In genomic region chr2L:7534917-7535316, dm6 we compare ENCODE assay signal across 6 fruit fly cellular contexts.
TF ChIP-seq lines count a peak whose summit lies in the region.

No protein-coding gene starts in this region.

- peak; percentile 98 to 99 for TF ChIP-seq CTCF in S2 (optimal IDR thresholded peaks at IDR 0.05; lab: Kevin White, UChicago)
- TF ChIP-seq CTCF in whole organism, embryonic (GFP tag; optimal IDR thresholded peaks at IDR 0.05; lab: Kevin White, UChicago): peak; percentile 100

TF ChIP-seq in whole organism, adult, 20 proteins besides CTCF, POLR2A, EP300 and RAD21 (continues in another document):
- TF ChIP-seq Clk (GFP tag; optimal IDR thresholded peaks at IDR 0.05; lab: Kevin White, UChicago) (no peak), Crg-1 (GFP tag; optimal IDR thresholded peaks at IDR 0.05; lab: Kevin White, UChicago) (peak; percentile 81), CG7045 (GFP tag; optimal IDR thresholded peaks at IDR 0.05; lab: Kevin White, UChicago) (peak; percentile 65), CG14711 (tag; optimal IDR thresholded peaks at IDR 0.05; lab: Kevin White, UChicago) (peak; percentile 35), CG33017 (tag; optimal IDR thresholded peaks at IDR 0.05; lab: Kevin White, UChicago) (no peak), toe (GFP tag; optimal IDR thresholded peaks at IDR 0.05; lab: Kevin White, UChicago) (peak; percentile 78), bab1 (GFP tag; optimal IDR thresholded peaks at IDR 0.05; lab: Kevin White, UChicago) (peak; percentile 83), Mnt (GFP tag; optimal IDR thresholded peaks at IDR 0.05; lab: Kevin White, UChicago) (peak; percentile 72), ovo (GFP tag; optimal IDR thresholded peaks at IDR 0.05; lab: Kevin White, UChicago) (peak; percentile 68), CG7101 (tag; optimal IDR thresholded peaks at IDR 0.05; lab: Kevin White, UChicago) (peak; percentile 82), cnc (optimal IDR thresholded peaks at IDR 0.05; lab: Kevin White, UChicago) (no peak), CG12768 (GFP tag; optimal IDR thresholded peaks at IDR 0.05; lab: Kevin White, UChicago) (no peak), pad (GFP tag; optimal IDR thresholded peaks at IDR 0.05; lab: Kevin White, UChicago) (peak; percentile 69), CG5204 (GFP tag; optimal IDR thresholded peaks at IDR 0.05; lab: Kevin White, UChicago) (peak; percentile 58), kay (GFP tag; lab: Kevin White, UChicago; ENCODE audit: borderline replicate concordance) (no peak), CG1620 (GFP tag; optimal IDR thresholded peaks at IDR 0.05; lab: Kevin White, UChicago) (peak; percentile 94), Hr96 (GFP tag; optimal IDR thresholded peaks at IDR 0.05; lab: Kevin White, UChicago) (peak; percentile 78), cic (GFP tag; optimal IDR thresholded peaks at IDR 0.05; lab: Kevin White, UChicago) (no peak)

TF ChIP-seq in whole organism, embryonic, 481 proteins besides CTCF, POLR2A, EP300 and RAD21 (continues in another document):
- peak; percentile 74 for TF ChIP-seq CG10209 (GFP tag; optimal IDR thresholded peaks at IDR 0.05; lab: Kevin White, UChicago)
- no peak for TF ChIP-seq Sin3A (optimal IDR thresholded peaks at IDR 0.05; lab: Kevin White, UChicago)
- peak; percentile 81 for TF ChIP-seq Rx (GFP tag; IDR thresholded peaks at IDR 0.05; lab: Robert Waterston, UW)
- TF ChIP-seq Sry-β (GFP tag; optimal IDR thresholded peaks at IDR 0.05; lab: Kevin White, UChicago): no peak
- peak; percentile 56 for TF ChIP-seq HLH3B (GFP tag; IDR thresholded peaks at IDR 0.05; lab: Robert Waterston, UW)
- peak; percentile 58; the same call in 2 of the 3 replicates for TF ChIP-seq croc (GFP tag; conservative IDR thresholded peaks at IDR 0.05; lab: Robert Waterston, UW)
- peak; percentile 20 for TF ChIP-seq pum (GFP tag; optimal IDR thresholded peaks at IDR 0.05; lab: Kevin White, UChicago)
- TF ChIP-seq Stat92E (GFP tag; optimal IDR thresholded peaks at IDR 0.05; lab: Kevin White, UChicago): peak in 1 of 3 experiments; percentile 22
- TF ChIP-seq prd (optimal IDR thresholded peaks at IDR 0.05; lab: Kevin White, UChicago): no peak
- TF ChIP-seq prd (GFP tag; IDR thresholded peaks at IDR 0.05; lab: Robert Waterston, UW): peak; percentile 83
- TF ChIP-seq CG6254 (GFP tag; optimal IDR thresholded peaks at IDR 0.05; lab: Kevin White, UChicago): no peak
- TF ChIP-seq CG8359 (GFP tag; optimal IDR thresholded peaks at IDR 0.05; lab: Kevin White, UChicago; ENCODE audit: borderline replicate concordance): peak; percentile 23
- peak; percentile 70 for TF ChIP-seq pnt (GFP tag; optimal IDR thresholded peaks at IDR 0.05; lab: Kevin White, UChicago)
- no peak for TF ChIP-seq D19B (GFP tag; optimal IDR thresholded peaks at IDR 0.05; lab: Kevin White, UChicago)
- peak; percentile 75 for TF ChIP-seq CG13123 (GFP tag; optimal IDR thresholded peaks at IDR 0.05; lab: Kevin White, UChicago)
- peak; percentile 80 for TF ChIP-seq Mes4 (GFP tag; optimal IDR thresholded peaks at IDR 0.05; lab: Kevin White, UChicago)
- TF ChIP-seq chinmo (GFP tag; IDR thresholded peaks at IDR 0.05; lab: Robert Waterston, UW; ENCODE audit: partially characterized antibody): peak; percentile 71; the same call in 3 of the 4 replicates
- peak; percentile 69 for TF ChIP-seq dm (GFP tag; optimal IDR thresholded peaks at IDR 0.05; lab: Kevin White, UChicago)

TF ChIP-seq in whole organism, prepupa, 60 proteins besides CTCF, POLR2A, EP300 and RAD21 (continues in another document):
- TF ChIP-seq lz (GFP tag; optimal IDR thresholded peaks at IDR 0.05; lab: Kevin White, UChicago): peak; percentile 89
- TF ChIP-seq vri (GFP tag; optimal IDR thresholded peaks at IDR 0.05; lab: Kevin White, UChicago): peak; percentile 51
- TF ChIP-seq CG9139 (GFP tag; optimal IDR thresholded peaks at IDR 0.05; lab: Kevin White, UChicago): peak; percentile 25
- peak; percentile 85 for TF ChIP-seq Hr39 (GFP tag; optimal IDR thresholded peaks at IDR 0.05; lab: Kevin White, UChicago)
- TF ChIP-seq net (GFP tag; optimal IDR thresholded peaks at IDR 0.05; lab: Kevin White, UChicago): peak; percentile 70
- TF ChIP-seq CG3919 (GFP tag; optimal IDR thresholded peaks at IDR 0.05; lab: Kevin White, UChicago): peak; percentile 83
- peak; percentile 37 for TF ChIP-seq CG32006 (GFP tag; optimal IDR thresholded peaks at IDR 0.05; lab: Kevin White, UChicago)
- peak; percentile 52 for TF ChIP-seq Ets21C (GFP tag; optimal IDR thresholded peaks at IDR 0.05; lab: Kevin White, UChicago)
- no peak for TF ChIP-seq fd85E (GFP tag; optimal IDR thresholded peaks at IDR 0.05; lab: Kevin White, UChicago)
- peak; percentile 86 for TF ChIP-seq esn (GFP tag; optimal IDR thresholded peaks at IDR 0.05; lab: Kevin White, UChicago)
- no peak for TF ChIP-seq Lpt (GFP tag; optimal IDR thresholded peaks at IDR 0.05; lab: Kevin White, UChicago)
- TF ChIP-seq CG8119 (GFP tag; IDR thresholded peaks at IDR 0.05; lab: Robert Waterston, UW): 0 out of 3 replicates have a peak, but pooled peaks have one; percentile 32
- peak; percentile 80 for TF ChIP-seq CG6163 (GFP tag; IDR thresholded peaks at IDR 0.05; lab: Robert Waterston, UW)
- peak; percentile 60 for TF ChIP-seq acj6 (GFP tag; optimal IDR thresholded peaks at IDR 0.05; lab: Kevin White, UChicago)
- TF ChIP-seq Eip78C (GFP tag; lab: Kevin White, UChicago): peak; percentile 83
- 0 out of 2 replicates have a peak, but pooled peaks have one; percentile 15 for TF ChIP-seq CG15336 (GFP tag; IDR thresholded peaks at IDR 0.05; lab: Robert Waterston, UW)
- TF ChIP-seq Sox15 (GFP tag; optimal IDR thresholded peaks at IDR 0.05; lab: Kevin White, UChicago): peak; percentile 42
- TF ChIP-seq Sox102F (GFP tag; optimal IDR thresholded peaks at IDR 0.05; lab: Kevin White, UChicago): peak; percentile 52
- TF ChIP-seq Hr4 (GFP tag; optimal IDR thresholded peaks at IDR 0.05; lab: Kevin White, UChicago): peak; percentile 46

TF ChIP-seq in whole organism, pupa, 21 proteins besides CTCF, POLR2A, EP300 and RAD21:
- TF ChIP-seq CG17806 (tag; optimal IDR thresholded peaks at IDR 0.05; lab: Kevin White, UChicago) (peak; percentile 44), CG8301 (tag; optimal IDR thresholded peaks at IDR 0.05; lab: Kevin White, UChicago) (peak; percentile 1), Ets98B (GFP tag; IDR thresholded peaks at IDR 0.05; lab: Robert Waterston, UW) (peak; percentile 71), Snoo (tag; optimal IDR thresholded peaks at IDR 0.05; lab: Kevin White, UChicago) (peak; percentile 76), CG15710 (tag; optimal IDR thresholded peaks at IDR 0.05; lab: Kevin White, UChicago) (peak; percentile 58), rn (GFP tag; IDR thresholded peaks at IDR 0.05; lab: Robert Waterston, UW) (peak; percentile 73), Pif1A (GFP tag; optimal IDR thresholded peaks at IDR 0.05; lab: Kevin White, UChicago) (peak; percentile 5), CG8159 (tag; optimal IDR thresholded peaks at IDR 0.05; lab: Kevin White, UChicago) (peak; percentile 53), gl (tag; optimal IDR thresholded peaks at IDR 0.05; lab: Kevin White, UChicago) (peak; percentile 54), CG9948 (tag; optimal IDR thresholded peaks at IDR 0.05; lab: Kevin White, UChicago) (peak; percentile 14), CG13204 (GFP tag; optimal IDR thresholded peaks at IDR 0.05; lab: Kevin White, UChicago) (no peak), D1 (tag; optimal IDR thresholded peaks at IDR 0.05; lab: Kevin White, UChicago) (no peak), CG10348 (GFP tag; IDR thresholded peaks at IDR 0.05; lab: Robert Waterston, UW) (no peak), CG34367 (tag; optimal IDR thresholded peaks at IDR 0.05; lab: Kevin White, UChicago) (peak; percentile 58), CG4496 (GFP tag; IDR thresholded peaks at IDR 0.05; lab: Robert Waterston, UW) (peak; percentile 91), EcR (GFP tag; optimal IDR thresholded peaks at IDR 0.05; lab: Kevin White, UChicago) (no peak), CG12605 (GFP tag; IDR thresholded peaks at IDR 0.05; lab: Robert Waterston, UW) (no peak), Pif1B (GFP tag; optimal IDR thresholded peaks at IDR 0.05; lab: Kevin White, UChicago) (peak; percentile 32), fd96Ca (GFP tag; IDR thresholded peaks at IDR 0.05; lab: Robert Waterston, UW) (peak; percentile 55), CG14655 (GFP tag; optimal IDR thresholded peaks at IDR 0.05; lab: Kevin White, UChicago) (peak; percentile 27), CG32121 (GFP tag; IDR thresholded peaks at IDR 0.05; lab: Robert Waterston, UW) (peak; percentile 68)
TF ChIP-seq in whole organism, pupa: peak in this region for 16.

TF ChIP-seq in whole organism, wandering third instar larva, 38 proteins besides CTCF, POLR2A, EP300 and RAD21 (continues in another document):
- TF ChIP-seq N (GFP tag; optimal IDR thresholded peaks at IDR 0.05; lab: Kevin White, UChicago): peak; percentile 33
- TF ChIP-seq Abd-B (GFP tag; optimal IDR thresholded peaks at IDR 0.05; lab: Kevin White, UChicago): no peak
- TF ChIP-seq dmrt93B (GFP tag; optimal IDR thresholded peaks at IDR 0.05; lab: Kevin White, UChicago): peak; percentile 68
- TF ChIP-seq dl (GFP tag; optimal IDR thresholded peaks at IDR 0.05; lab: Kevin White, UChicago; ENCODE audit: insufficient read depth in 1 of 2, partially characterized antibody in 2 of 2): no peak
- peak; percentile 63 for TF ChIP-seq psq (GFP tag; optimal IDR thresholded peaks at IDR 0.05; lab: Kevin White, UChicago)
- TF ChIP-seq Vsx2 (GFP tag; optimal IDR thresholded peaks at IDR 0.05; lab: Kevin White, UChicago; ENCODE audit: partially characterized antibody): no peak
- peak; percentile 15 for TF ChIP-seq Mio (GFP tag; optimal IDR thresholded peaks at IDR 0.05; lab: Kevin White, UChicago)
- TF ChIP-seq Hr78 (GFP tag; optimal IDR thresholded peaks at IDR 0.05; lab: Kevin White, UChicago): no peak
- TF ChIP-seq Hr83 (GFP tag; optimal IDR thresholded peaks at IDR 0.05; lab: Kevin White, UChicago; ENCODE audit: poor library complexity, severe bottlenecking): peak; percentile 97
- TF ChIP-seq brk (GFP tag; optimal IDR thresholded peaks at IDR 0.05; lab: Kevin White, UChicago): peak; percentile 73
- peak; percentile 80 for TF ChIP-seq fru (GFP tag; optimal IDR thresholded peaks at IDR 0.05; lab: Kevin White, UChicago)
- TF ChIP-seq GATAd (GFP tag; optimal IDR thresholded peaks at IDR 0.05; lab: Kevin White, UChicago): peak; percentile 5
- TF ChIP-seq Sp1 (GFP tag; optimal IDR thresholded peaks at IDR 0.05; lab: Kevin White, UChicago): peak; percentile 48
- TF ChIP-seq usp (GFP tag; optimal IDR thresholded peaks at IDR 0.05; lab: Kevin White, UChicago): no peak
- TF ChIP-seq Rel (GFP tag; optimal IDR thresholded peaks at IDR 0.05; lab: Kevin White, UChicago): no peak
- TF ChIP-seq Rel (tag; optimal IDR thresholded peaks at IDR 0.05; lab: Kevin White, UChicago): peak; percentile 15
- TF ChIP-seq tai (GFP tag; optimal IDR thresholded peaks at IDR 0.05; lab: Kevin White, UChicago): peak; percentile 89
- TF ChIP-seq dsf (GFP tag; optimal IDR thresholded peaks at IDR 0.05; lab: Kevin White, UChicago; ENCODE audit: borderline replicate concordance): peak; percentile 47
- TF ChIP-seq sv (GFP tag; optimal IDR thresholded peaks at IDR 0.05; lab: Kevin White, UChicago): peak; percentile 48
- no peak for TF ChIP-seq CG32264 (GFP tag; optimal IDR thresholded peaks at IDR 0.05; lab: Kevin White, UChicago)
- TF ChIP-seq jim (GFP tag; optimal IDR thresholded peaks at IDR 0.05; lab: Kevin White, UChicago): peak; percentile 80
- TF ChIP-seq Jra (GFP tag; optimal IDR thresholded peaks at IDR 0.05; lab: Kevin White, UChicago): peak; percentile 82
